Comparison of ENCODE assay signal across 1 fruit fly cellular context in the genomic region with DNA sequence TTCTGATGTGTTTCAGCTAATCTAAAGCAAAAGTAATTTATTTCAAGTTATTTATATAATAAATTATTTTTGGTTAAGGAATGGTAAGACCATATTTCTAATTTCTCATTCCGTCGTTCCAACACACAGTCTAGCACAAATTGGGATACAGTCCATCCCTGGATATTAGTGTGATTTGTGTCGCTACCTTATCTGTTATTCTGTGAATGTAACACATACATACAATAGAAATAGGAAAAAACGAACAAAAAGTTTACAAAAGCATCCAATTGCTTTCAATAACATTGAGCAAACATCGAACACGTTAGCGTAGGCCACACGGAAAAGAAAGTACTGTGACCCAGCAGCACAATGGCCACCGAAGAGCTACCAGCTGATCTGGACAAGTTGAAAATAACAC.
TF ChIP-seq lines count a peak whose summit lies in the region.

A gene (plus strand): TSS at position 168 of the 400 bp plus-strand sequence.

TF ChIP-seq in whole organism, embryonic, 481 proteins besides CTCF, POLR2A, EP300 and RAD21 (continued from another document and continues in another):
- TF ChIP-seq tna (GFP tag; IDR thresholded peaks at IDR 0.05; lab: Robert Waterston, UW; ENCODE audit: partially characterized antibody) (no peak), CG3726 (GFP tag; IDR thresholded peaks at IDR 0.05; lab: Robert Waterston, UW) (no peak), slp2 (GFP tag; optimal IDR thresholded peaks at IDR 0.05; lab: Kevin White, UChicago) (no peak), CG11456 (GFP tag; IDR thresholded peaks at IDR 0.05; lab: Robert Waterston, UW) (no peak), HLH3B (GFP tag; IDR thresholded peaks at IDR 0.05; lab: Robert Waterston, UW) (no peak), CoRest (tag; optimal IDR thresholded peaks at IDR 0.05; lab: Kevin White, UChicago) (no peak), ken (GFP tag; IDR thresholded peaks at IDR 0.05; lab: Robert Waterston, UW) (no peak), Mrtf (GFP tag; IDR thresholded peaks at IDR 0.05; lab: Robert Waterston, UW) (no peak), amos (GFP tag; IDR thresholded peaks at IDR 0.05; lab: Robert Waterston, UW; ENCODE audit: partially characterized antibody) (peak; percentile 10; the same call in 1 of the 2 replicates), dati (GFP tag; IDR thresholded peaks at IDR 0.05; lab: Robert Waterston, UW) (no peak), HLH4C (GFP tag; IDR thresholded peaks at IDR 0.05; lab: Robert Waterston, UW; ENCODE audit: partially characterized antibody) (no peak), CG34422 (GFP tag; IDR thresholded peaks at IDR 0.05; lab: Robert Waterston, UW) (no peak), nmo (GFP tag; optimal IDR thresholded peaks at IDR 0.05; lab: Kevin White, UChicago) (peak; percentile 64), CG1602 (GFP tag; optimal IDR thresholded peaks at IDR 0.05; lab: Kevin White, UChicago) (no peak), usp (GFP tag; optimal IDR thresholded peaks at IDR 0.05; lab: Kevin White, UChicago) (no peak), fd102C (GFP tag; optimal IDR thresholded peaks at IDR 0.05; lab: Kevin White, UChicago) (no peak), zen2 (GFP tag; IDR thresholded peaks at IDR 0.05; lab: Robert Waterston, UW; ENCODE audit: partially characterized antibody) (no peak), nom (GFP tag; optimal IDR thresholded peaks at IDR 0.05; lab: Kevin White, UChicago) (peak; percentile 44), wdn (GFP tag; IDR thresholded peaks at IDR 0.05; lab: Robert Waterston, UW) (no peak), CG42726 (GFP tag; IDR thresholded peaks at IDR 0.05; lab: Robert Waterston, UW; ENCODE audit: partially characterized antibody) (no peak), CG31365 (tag; optimal IDR thresholded peaks at IDR 0.05; lab: Kevin White, UChicago) (no peak), fu2 (GFP tag; optimal IDR thresholded peaks at IDR 0.05; lab: Kevin White, UChicago) (no peak), hkb (optimal IDR thresholded peaks at IDR 0.05; lab: Kevin White, UChicago) (no peak), hkb (GFP tag; IDR thresholded peaks at IDR 0.05; lab: Robert Waterston, UW) (no peak), nerfin-1 (tag; optimal IDR thresholded peaks at IDR 0.05; lab: Kevin White, UChicago) (peak; percentile 12), Chrac-16 (GFP tag; optimal IDR thresholded peaks at IDR 0.05; lab: Kevin White, UChicago) (no peak), ap (GFP tag; IDR thresholded peaks at IDR 0.05; lab: Robert Waterston, UW) (no peak), CG33213 (GFP tag; optimal IDR thresholded peaks at IDR 0.05; lab: Kevin White, UChicago) (no peak), CG31224 (GFP tag; IDR thresholded peaks at IDR 0.05; lab: Robert Waterston, UW) (no peak), CG16863 (GFP tag; optimal IDR thresholded peaks at IDR 0.05; lab: Kevin White, UChicago) (no peak), slbo (GFP tag; IDR thresholded peaks at IDR 0.05; lab: Robert Waterston, UW) (peak; percentile 43; the same call in 1 of the 2 replicates), her (GFP tag; optimal IDR thresholded peaks at IDR 0.05; lab: Kevin White, UChicago) (peak; percentile 95), CG3995 (GFP tag; optimal IDR thresholded peaks at IDR 0.05; lab: Kevin White, UChicago) (peak; percentile 7), CG15696 (tag; optimal IDR thresholded peaks at IDR 0.05; lab: Kevin White, UChicago) (peak; percentile 18), CG17568 (GFP tag; optimal IDR thresholded peaks at IDR 0.05; lab: Kevin White, UChicago) (no peak), CG17361 (GFP tag; IDR thresholded peaks at IDR 0.05; lab: Robert Waterston, UW) (peak; percentile 54; the same call in 2 of the 3 replicates), ttk (GFP tag; IDR thresholded peaks at IDR 0.05; lab: Robert Waterston, UW) (no peak), bab2 (GFP tag; optimal IDR thresholded peaks at IDR 0.05; lab: Kevin White, UChicago) (no peak), CG7556 (GFP tag; optimal IDR thresholded peaks at IDR 0.05; lab: Kevin White, UChicago) (no peak), twi (tag; optimal IDR thresholded peaks at IDR 0.05; lab: Kevin White, UChicago) (no peak), Opbp (GFP tag; IDR thresholded peaks at IDR 0.05; lab: Robert Waterston, UW; ENCODE audit: partially characterized antibody) (no peak), Stat92E (GFP tag; optimal IDR thresholded peaks at IDR 0.05; lab: Kevin White, UChicago) (peak in 1 of 3 experiments; percentile 77), sim (GFP tag; IDR thresholded peaks at IDR 0.05; lab: Robert Waterston, UW) (no peak), ac (GFP tag; optimal IDR thresholded peaks at IDR 0.05; lab: Kevin White, UChicago) (no peak), so (GFP tag; IDR thresholded peaks at IDR 0.05; lab: Robert Waterston, UW) (no peak), bigmax (GFP tag; optimal IDR thresholded peaks at IDR 0.05; lab: Kevin White, UChicago) (peak; percentile 69), pfk (GFP tag; optimal IDR thresholded peaks at IDR 0.05; lab: Kevin White, UChicago) (peak; percentile 95), H15 (GFP tag; IDR thresholded peaks at IDR 0.05; lab: Robert Waterston, UW) (no peak), CG2678 (tag; optimal IDR thresholded peaks at IDR 0.05; lab: Kevin White, UChicago) (no peak), jing (GFP tag; optimal IDR thresholded peaks at IDR 0.05; lab: Kevin White, UChicago) (no peak), odd (GFP tag; optimal IDR thresholded peaks at IDR 0.05; lab: Kevin White, UChicago) (no peak), cas (GFP tag; IDR thresholded peaks at IDR 0.05; lab: Robert Waterston, UW) (no peak), Doc2 (GFP tag; IDR thresholded peaks at IDR 0.05; lab: Robert Waterston, UW) (no peak), CG9797 (GFP tag; optimal IDR thresholded peaks at IDR 0.05; lab: Kevin White, UChicago) (peak; percentile 63), ewg (GFP tag; optimal IDR thresholded peaks at IDR 0.05; lab: Kevin White, UChicago) (peak; percentile 41), CG18476 (GFP tag; optimal IDR thresholded peaks at IDR 0.05; lab: Kevin White, UChicago) (no peak), CG3847 (GFP tag; IDR thresholded peaks at IDR 0.05; lab: Robert Waterston, UW) (no peak), CG16779 (GFP tag; IDR thresholded peaks at IDR 0.05; lab: Robert Waterston, UW) (no peak), NFAT (GFP tag; IDR thresholded peaks at IDR 0.05; lab: Robert Waterston, UW) (no peak), caup (GFP tag; optimal IDR thresholded peaks at IDR 0.05; lab: Kevin White, UChicago; ENCODE audit: severe bottlenecking) (no peak), Hsf (GFP tag; optimal IDR thresholded peaks at IDR 0.05; lab: Kevin White, UChicago) (peak; percentile 2), Nf-YA (GFP tag; IDR thresholded peaks at IDR 0.05; lab: Robert Waterston, UW) (no peak), trh (GFP tag; optimal IDR thresholded peaks at IDR 0.05; lab: Kevin White, UChicago) (no peak), chif (GFP tag; optimal IDR thresholded peaks at IDR 0.05; lab: Kevin White, UChicago) (no peak), pzg (GFP tag; optimal IDR thresholded peaks at IDR 0.05; lab: Kevin White, UChicago) (peak; percentile 88), sr (GFP tag; IDR thresholded peaks at IDR 0.05; lab: Robert Waterston, UW) (no peak), CG17829 (tag; optimal IDR thresholded peaks at IDR 0.05; lab: Kevin White, UChicago) (peak; percentile 47), CG8765 (GFP tag; IDR thresholded peaks at IDR 0.05; lab: Robert Waterston, UW) (no peak), dm (GFP tag; optimal IDR thresholded peaks at IDR 0.05; lab: Kevin White, UChicago) (no peak), shn (GFP tag; optimal IDR thresholded peaks at IDR 0.05; lab: Kevin White, UChicago) (no peak), lab (GFP tag; optimal IDR thresholded peaks at IDR 0.05; lab: Kevin White, UChicago) (no peak), ems (GFP tag; optimal IDR thresholded peaks at IDR 0.05; lab: Kevin White, UChicago) (no peak), CG18619 (GFP tag; optimal IDR thresholded peaks at IDR 0.05; lab: Kevin White, UChicago) (no peak), CG15269 (tag; optimal IDR thresholded peaks at IDR 0.05; lab: Kevin White, UChicago) (no peak), esg (GFP tag; conservative IDR thresholded peaks at IDR 0.05; lab: Robert Waterston, UW) (no peak), CG10565 (GFP tag; optimal IDR thresholded peaks at IDR 0.05; lab: Kevin White, UChicago) (no peak), pita (GFP tag; optimal IDR thresholded peaks at IDR 0.05; lab: Kevin White, UChicago) (no peak), CG2202 (tag; optimal IDR thresholded peaks at IDR 0.05; lab: Kevin White, UChicago) (no peak), E2f1 (GFP tag; IDR thresholded peaks at IDR 0.05; lab: Robert Waterston, UW) (no peak), Atf3 (GFP tag; optimal IDR thresholded peaks at IDR 0.05; lab: Kevin White, UChicago) (no peak), B-H1 (GFP tag; IDR thresholded peaks at IDR 0.05; lab: Robert Waterston, UW) (no peak), Ravus (GFP tag; IDR thresholded peaks at IDR 0.05; lab: Robert Waterston, UW) (no peak), kay (GFP tag; optimal IDR thresholded peaks at IDR 0.05; lab: Kevin White, UChicago) (no peak), ATbp (GFP tag; optimal IDR thresholded peaks at IDR 0.05; lab: Kevin White, UChicago) (no peak), CG10462 (GFP tag; optimal IDR thresholded peaks at IDR 0.05; lab: Kevin White, UChicago) (no peak), Usf (GFP tag; optimal IDR thresholded peaks at IDR 0.05; lab: Kevin White, UChicago) (no peak), CG6765 (GFP tag; optimal IDR thresholded peaks at IDR 0.05; lab: Kevin White, UChicago) (no peak), Nf-YC (tag; optimal IDR thresholded peaks at IDR 0.05; lab: Kevin White, UChicago) (peak; percentile 53), CG30431 (GFP tag; optimal IDR thresholded peaks at IDR 0.05; lab: Kevin White, UChicago) (no peak), gce (GFP tag; IDR thresholded peaks at IDR 0.05; lab: Robert Waterston, UW) (no peak), Nf-YB (GFP tag; optimal IDR thresholded peaks at IDR 0.05; lab: Kevin White, UChicago) (no peak), Sox102F (GFP tag; optimal IDR thresholded peaks at IDR 0.05; lab: Kevin White, UChicago) (no peak), CG13894 (tag; optimal IDR thresholded peaks at IDR 0.05; lab: Kevin White, UChicago) (no peak), emc (GFP tag; optimal IDR thresholded peaks at IDR 0.05; lab: Kevin White, UChicago) (no peak), CG2116 (GFP tag; optimal IDR thresholded peaks at IDR 0.05; lab: Kevin White, UChicago) (peak; percentile 56), Rfx (GFP tag; IDR thresholded peaks at IDR 0.05; lab: Robert Waterston, UW) (no peak), h (optimal IDR thresholded peaks at IDR 0.05; lab: Kevin White, UChicago) (no peak), NfI (GFP tag; optimal IDR thresholded peaks at IDR 0.05; lab: Kevin White, UChicago) (peak; percentile 28), CG7963 (GFP tag; IDR thresholded peaks at IDR 0.05; lab: Robert Waterston, UW; ENCODE audit: partially characterized antibody) (no peak), gsb (GFP tag; IDR thresholded peaks at IDR 0.05; lab: Robert Waterston, UW) (no peak), CG5180 (GFP tag; optimal IDR thresholded peaks at IDR 0.05; lab: Kevin White, UChicago) (no peak), CG2889 (GFP tag; IDR thresholded peaks at IDR 0.05; lab: Robert Waterston, UW) (no peak), Aef1 (GFP tag; IDR thresholded peaks at IDR 0.05; lab: Robert Waterston, UW) (no peak), Optix (GFP tag; IDR thresholded peaks at IDR 0.05; lab: Robert Waterston, UW) (no peak), CG5245 (GFP tag; optimal IDR thresholded peaks at IDR 0.05; lab: Kevin White, UChicago) (no peak), CG7786 (GFP tag; optimal IDR thresholded peaks at IDR 0.05; lab: Kevin White, UChicago) (no peak), Ptx1 (GFP tag; IDR thresholded peaks at IDR 0.05; lab: Robert Waterston, UW) (no peak), grau (tag; optimal IDR thresholded peaks at IDR 0.05; lab: Kevin White, UChicago) (peak; percentile 34), CG14667 (GFP tag; IDR thresholded peaks at IDR 0.05; lab: Robert Waterston, UW) (peak; percentile 30; the same call in 1 of the 2 replicates), gcm (GFP tag; optimal IDR thresholded peaks at IDR 0.05; lab: Kevin White, UChicago) (no peak), Scr (GFP tag; IDR thresholded peaks at IDR 0.05; lab: Robert Waterston, UW; ENCODE audit: partially characterized antibody) (peak; percentile 26; the same call in 1 of the 2 replicates), Camta (GFP tag; optimal IDR thresholded peaks at IDR 0.05; lab: Kevin White, UChicago) (no peak), CG2712 (tag; optimal IDR thresholded peaks at IDR 0.05; lab: Kevin White, UChicago) (peak; percentile 63), Sox100B (GFP tag; optimal IDR thresholded peaks at IDR 0.05; lab: Kevin White, UChicago) (no peak), CG8924 (tag; optimal IDR thresholded peaks at IDR 0.05; lab: Kevin White, UChicago) (peak; percentile 59), rib (GFP tag; IDR thresholded peaks at IDR 0.05; lab: Robert Waterston, UW) (no peak), crc (GFP tag; optimal IDR thresholded peaks at IDR 0.05; lab: Kevin White, UChicago) (no peak), NC2β (GFP tag; optimal IDR thresholded peaks at IDR 0.05; lab: Kevin White, UChicago) (no peak), CG12769 (tag; optimal IDR thresholded peaks at IDR 0.05; lab: Kevin White, UChicago) (no peak), ci (GFP tag; IDR thresholded peaks at IDR 0.05; lab: Robert Waterston, UW) (peak; percentile 23; the same call in 1 of the 3 replicates), CG10959 (GFP tag; IDR thresholded peaks at IDR 0.05; lab: Robert Waterston, UW) (no peak), CG14441 (GFP tag; IDR thresholded peaks at IDR 0.05; lab: Robert Waterston, UW) (no peak), CG14050 (GFP tag; IDR thresholded peaks at IDR 0.05; lab: Robert Waterston, UW) (no peak), fru (optimal IDR thresholded peaks at IDR 0.05; lab: Kevin White, UChicago) (no peak), CrebB (tag; optimal IDR thresholded peaks at IDR 0.05; lab: Kevin White, UChicago) (no peak), Sry-δ (GFP tag; optimal IDR thresholded peaks at IDR 0.05; lab: Kevin White, UChicago) (peak; percentile 26), sna (GFP tag; IDR thresholded peaks at IDR 0.05; lab: Robert Waterston, UW; ENCODE audit: partially characterized antibody) (no peak), Kr (GFP tag; optimal IDR thresholded peaks at IDR 0.05; lab: Kevin White, UChicago) (no peak), CG3065 (GFP tag; optimal IDR thresholded peaks at IDR 0.05; lab: Kevin White, UChicago) (no peak), btn (GFP tag; optimal IDR thresholded peaks at IDR 0.05; lab: Kevin White, UChicago) (no peak), CG16815 (GFP tag; optimal IDR thresholded peaks at IDR 0.05; lab: Kevin White, UChicago) (no peak), CG30020 (tag; optimal IDR thresholded peaks at IDR 0.05; lab: Kevin White, UChicago) (peak; percentile 100), Bteb2 (GFP tag; optimal IDR thresholded peaks at IDR 0.05; lab: Kevin White, UChicago) (no peak)
